Worm (Caenorhabditis elegans): ENCODE measurements around the gene F29B9.5.

DNA sequence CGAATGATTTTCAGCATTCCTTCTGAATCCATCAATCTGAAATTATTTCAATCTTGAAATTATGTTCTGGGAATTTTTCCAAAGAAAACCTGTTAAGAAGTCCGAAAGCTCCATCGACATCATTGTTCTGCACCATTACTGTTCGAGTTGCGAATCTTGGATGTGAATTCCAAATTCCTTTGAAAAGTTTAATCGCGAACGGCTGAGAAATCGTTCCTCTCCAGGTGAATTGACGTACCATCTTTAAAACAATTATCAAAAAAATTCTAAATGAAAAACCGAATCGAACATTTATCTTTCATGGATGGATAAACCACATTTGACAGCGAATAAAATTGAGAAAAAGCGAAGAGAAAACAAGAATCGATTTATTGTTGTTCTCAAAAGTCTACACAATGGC is 7.1 kb downstream of the F29B9.5 start, which contains the start of gene mrps-21:
- TF ChIP-seq dao-5 (tag; optimal IDR thresholded peaks at IDR 0.05), result no peak
- TF ChIP-seq him-1 (tag; optimal IDR thresholded peaks at IDR 0.05), result no peak
- TF ChIP-seq W03F9.2 (tag; optimal IDR thresholded peaks at IDR 0.05), result no peak
